Fruit fly (Drosophila melanogaster) whole organism, embryonic: ENCODE results near the gene CG6569.

Experiments
- Atf3 ChIP-seq: fragments of 200-800 bp; sonication (Bioruptor generic); optimal IDR thresholded peaks from 3 replicates; lab custom pipeline; 2016; ENCODE audit warnings: missing biosample characterization, missing genetic modification characterization
- Bgb ChIP-seq: fragments of 200-800 bp; sonication (Bioruptor generic); IDR thresholded peaks from 2 replicates; pipeline ENCODE4 v1.3.6; 2022; ENCODE audit warnings: missing biosample characterization, missing genetic modification characterization; ENCODE audit not compliant: partially characterized antibody
- CG10209 ChIP-seq: fragments of 200-800 bp; sonication (Bioruptor generic); optimal IDR thresholded peaks from 3 replicates; lab custom pipeline; 2017; ENCODE audit warnings: missing biosample characterization, mild to moderate bottlenecking, missing genetic modification characterization, missing genetic modification reagents
- CG10267 ChIP-seq: fragments of 200-800 bp; sonication (Bioruptor generic); optimal IDR thresholded peaks from 2 replicates; lab custom pipeline; 2018; ENCODE audit warnings: missing biosample characterization, mild to moderate bottlenecking, missing genetic modification characterization, moderate library complexity
- CG10321 ChIP-seq: fragments of 200-800 bp; sonication (Bioruptor generic); IDR thresholded peaks from 2 replicates; pipeline ENCODE4 v1.3.6; 2022; ENCODE audit warnings: missing biosample characterization, missing genetic modification characterization
- CG11456 ChIP-seq: fragments of 200-800 bp; sonication (Bioruptor generic); IDR thresholded peaks from 3 replicates; pipeline ENCODE4 v1.3.6; 2022; ENCODE audit warnings: missing biosample characterization, missing genetic modification characterization
- CG12659 ChIP-seq: fragments of 200-800 bp; sonication (Bioruptor generic); optimal IDR thresholded peaks from 3 replicates; lab custom pipeline; 2017; ENCODE audit warnings: mild to moderate bottlenecking, missing biosample characterization, missing genetic modification reagents, missing genetic modification characterization
- CG13287 ChIP-seq: fragments of 200-800 bp; sonication (Bioruptor generic); IDR thresholded peaks from 2 replicates; pipeline ENCODE4 v1.3.6; 2022; ENCODE audit warnings: missing biosample characterization, missing genetic modification characterization; ENCODE audit not compliant: partially characterized antibody
- CG15601 ChIP-seq: fragments of 200-800 bp; sonication (Bioruptor generic); optimal IDR thresholded peaks from 3 replicates; lab custom pipeline; 2019; ENCODE audit warnings: missing biosample characterization, mild to moderate bottlenecking, missing genetic modification characterization, moderate library complexity
- CG8478 ChIP-seq: fragments of >200 bp; optimal IDR thresholded peaks from 2 replicates; lab custom pipeline; 2018
- CG9797 ChIP-seq: fragments of 200-800 bp; sonication (Bioruptor generic); optimal IDR thresholded peaks from 3 replicates; lab custom pipeline; 2018; ENCODE audit warnings: missing biosample characterization, mild to moderate bottlenecking, missing genetic modification characterization
- Camta ChIP-seq: fragments of 200-800 bp; sonication (Bioruptor generic); optimal IDR thresholded peaks from 2 replicates; lab custom pipeline; 2016; ENCODE audit warnings: missing biosample characterization, missing genetic modification characterization
- Drgx ChIP-seq: fragments of 200-800 bp; sonication (Bioruptor generic); IDR thresholded peaks from 2 replicates; pipeline ENCODE4 v1.3.6; 2022; ENCODE audit warnings: missing biosample characterization, missing genetic modification characterization
- HLH4C ChIP-seq: fragments of 200-800 bp; sonication (Bioruptor generic); IDR thresholded peaks from 3 replicates; pipeline ENCODE4 v1.3.6; 2022; ENCODE audit warnings: missing biosample characterization, missing genetic modification characterization; ENCODE audit not compliant: partially characterized antibody
- HmgZ ChIP-seq: fragments of 200-800 bp; sonication (Bioruptor generic); optimal IDR thresholded peaks from 2 replicates; lab custom pipeline; 2018; ENCODE audit warnings: missing biosample characterization, mild to moderate bottlenecking, missing genetic modification characterization
- Hr78 ChIP-seq, 2 experiments: fragments of 200-800 bp in 1 of 2; fragments of >200 bp in 1 of 2; sonication (Bioruptor generic) in 1 of 2; optimal IDR thresholded peaks; 2 replicates each; lab custom pipeline; 2017 to 2019; ENCODE audit warnings: missing biosample characterization in 2 of 2, missing genetic modification characterization in 2 of 2, mild to moderate bottlenecking in 1 of 2, moderate library complexity in 1 of 2
- Lpt ChIP-seq: fragments of >200 bp; optimal IDR thresholded peaks from 2 replicates; lab custom pipeline; 2018; ENCODE audit warnings: missing biosample characterization, missing genetic modification characterization
- MBD-R2 ChIP-seq: fragments of 200-800 bp; sonication (Bioruptor generic); IDR thresholded peaks from 2 replicates; pipeline ENCODE4 v1.3.6; 2022; ENCODE audit warnings: missing biosample characterization, missing genetic modification characterization
- Med ChIP-seq: fragments of 200-800 bp; sonication (Bioruptor generic); peaks from one replicate; lab custom pipeline; 2016; ENCODE audit warnings: missing biosample characterization, missing genetic modification characterization, mild to moderate bottlenecking, inconsistent platforms, moderate library complexity
- Ravus ChIP-seq: fragments of 200-800 bp; sonication (Bioruptor generic); IDR thresholded peaks from 2 replicates; pipeline ENCODE4 v1.3.6; 2022; ENCODE audit warnings: missing biosample characterization, missing genetic modification characterization
- Scr ChIP-seq: fragments of 200-800 bp; sonication (Bioruptor generic); IDR thresholded peaks from 2 replicates; pipeline ENCODE4 v1.3.6; 2022; ENCODE audit warnings: missing biosample characterization, missing genetic modification characterization; ENCODE audit not compliant: partially characterized antibody
- Usf ChIP-seq: fragments of 200-800 bp; sonication (Bioruptor generic); optimal IDR thresholded peaks from 2 replicates; lab custom pipeline; 2017; ENCODE audit warnings: missing genotype, missing biosample characterization, missing genetic modification characterization
- abd-A ChIP-seq: fragments of 200-800 bp; sonication (Bioruptor generic); optimal IDR thresholded peaks from 3 replicates; lab custom pipeline; 2019; ENCODE audit warnings: missing biosample characterization, mild to moderate bottlenecking, missing genetic modification characterization, moderate library complexity
- amos ChIP-seq: fragments of 200-800 bp; sonication (Bioruptor generic); IDR thresholded peaks from 2 replicates; pipeline ENCODE4 v1.3.6; 2022; ENCODE audit warnings: missing biosample characterization, missing genetic modification characterization; ENCODE audit not compliant: partially characterized antibody
- ara ChIP-seq: fragments of 200-800 bp; sonication (Bioruptor generic); IDR thresholded peaks from 2 replicates; pipeline ENCODE4 v1.3.6; 2022; ENCODE audit warnings: missing biosample characterization, missing genetic modification characterization
- cad ChIP-seq: fragments of >200 bp; optimal IDR thresholded peaks from 2 replicates; lab custom pipeline; 2017; ENCODE audit warnings: missing biosample characterization, missing genetic modification characterization
- ci ChIP-seq: fragments of 200-800 bp; sonication (Bioruptor generic); IDR thresholded peaks from 3 replicates; pipeline ENCODE4 v1.3.6; 2022; ENCODE audit warnings: missing biosample characterization, missing genetic modification characterization
- crc ChIP-seq: fragments of 200-800 bp; sonication (Bioruptor generic); optimal IDR thresholded peaks from 2 replicates; lab custom pipeline; 2016; ENCODE audit warnings: missing biosample characterization, missing genetic modification characterization
- ewg ChIP-seq: fragments of 200-800 bp; sonication (Bioruptor generic); optimal IDR thresholded peaks from 3 replicates; lab custom pipeline; 2017; ENCODE audit warnings: mild to moderate bottlenecking, missing biosample characterization, missing genetic modification reagents, missing genetic modification characterization
- exex ChIP-seq: fragments of 200-800 bp; sonication (Bioruptor generic); optimal IDR thresholded peaks from 4 replicates; lab custom pipeline; 2018; ENCODE audit warnings: missing biosample characterization, mild to moderate bottlenecking, missing genetic modification characterization, moderate library complexity
- fu2 ChIP-seq: fragments of 200-800 bp; sonication (Bioruptor generic); optimal IDR thresholded peaks from 2 replicates; lab custom pipeline; 2016; ENCODE audit warnings: missing biosample characterization, missing genetic modification characterization
- gcm ChIP-seq: fragments of 200-800 bp; sonication (Bioruptor generic); optimal IDR thresholded peaks from 2 replicates; lab custom pipeline; 2019; ENCODE audit warnings: missing biosample characterization, mild to moderate bottlenecking, missing genetic modification characterization, moderate library complexity
- grau ChIP-seq: fragments of 200-800 bp; optimal IDR thresholded peaks from 3 replicates; lab custom pipeline; 2019; ENCODE audit warnings: missing biosample characterization, mild to moderate bottlenecking, missing genetic modification characterization, moderate library complexity
- inv ChIP-seq: fragments of 200-800 bp; sonication (Bioruptor generic); IDR thresholded peaks from 2 replicates; pipeline ENCODE4 v1.3.6; 2022; ENCODE audit warnings: missing biosample characterization, missing genetic modification characterization; ENCODE audit not compliant: partially characterized antibody
- jigr1 ChIP-seq: fragments of 200-800 bp; sonication (Bioruptor generic); IDR thresholded peaks from 3 replicates; pipeline ENCODE4 v1.3.6; 2022; ENCODE audit warnings: missing biosample characterization, missing genetic modification characterization
- kay ChIP-seq: fragments of 200-800 bp; sonication (Bioruptor generic); optimal IDR thresholded peaks from 2 replicates; lab custom pipeline; 2016; ENCODE audit warnings: missing biosample characterization, missing genetic modification characterization
- kni ChIP-seq: fragments of 200-800 bp; sonication (Bioruptor generic); optimal IDR thresholded peaks from 3 replicates; lab custom pipeline; 2017; ENCODE audit warnings: mild to moderate bottlenecking, missing biosample characterization, missing genetic modification reagents, missing genetic modification characterization
- mam ChIP-seq: fragments of 200-800 bp; sonication (Bioruptor generic); optimal IDR thresholded peaks from 3 replicates; lab custom pipeline; 2016; ENCODE audit warnings: missing biosample characterization, missing genetic modification characterization
- nerfin-2 ChIP-seq: fragments of 200-800 bp; sonication (Bioruptor generic); IDR thresholded peaks from 2 replicates; pipeline ENCODE4 v1.3.6; 2022; ENCODE audit warnings: missing biosample characterization, missing genetic modification characterization; ENCODE audit not compliant: partially characterized antibody
- nmo ChIP-seq: fragments of 200-800 bp; sonication (Bioruptor generic); optimal IDR thresholded peaks from 2 replicates; lab custom pipeline; 2018; ENCODE audit warnings: missing biosample characterization, mild to moderate bottlenecking, missing genetic modification characterization, moderate library complexity
- prd ChIP-seq, 3 experiments: fragments of >200 bp in 2 of 3; fragments of 200-800 bp in 1 of 3; sonication (Bioruptor generic) in 1 of 3; optimal IDR thresholded peaks in 2 of 3; IDR thresholded peaks in 1 of 3; 2 replicates in 2 of 3; 3 replicates in 1 of 3; pipeline versions ENCODE4 v1.3.6 to Lab custom; 2017 to 2022; ENCODE audit warnings: missing biosample characterization in 1 of 3, missing genetic modification characterization in 1 of 3
- row ChIP-seq: fragments of 200-800 bp; sonication (Bioruptor generic); IDR thresholded peaks from 3 replicates; pipeline ENCODE4 v1.3.6; 2022; ENCODE audit warnings: missing biosample characterization, missing genetic modification characterization
- sens ChIP-seq: fragments of 200-800 bp; sonication (Bioruptor generic); peaks from one replicate; lab custom pipeline; 2016; ENCODE audit warnings: missing biosample characterization, missing genetic modification characterization
- stwl ChIP-seq: fragments of 200-800 bp; sonication (Bioruptor generic); optimal IDR thresholded peaks from 3 replicates; lab custom pipeline; 2018; ENCODE audit warnings: missing biosample characterization, mild to moderate bottlenecking, missing genetic modification characterization, moderate library complexity
- vnd ChIP-seq: fragments of 200-800 bp; sonication (Bioruptor generic); IDR thresholded peaks from 3 replicates; pipeline ENCODE4 v1.3.6; 2022; ENCODE audit warnings: missing biosample characterization, missing genetic modification characterization; ENCODE audit not compliant: partially characterized antibody
- vvl ChIP-seq: fragments of 200-800 bp; sonication (Bioruptor generic); IDR thresholded peaks from 2 replicates; pipeline ENCODE4 v1.3.6; 2022; ENCODE audit warnings: missing biosample characterization, missing genetic modification characterization

Gene CG6569

DNA sequence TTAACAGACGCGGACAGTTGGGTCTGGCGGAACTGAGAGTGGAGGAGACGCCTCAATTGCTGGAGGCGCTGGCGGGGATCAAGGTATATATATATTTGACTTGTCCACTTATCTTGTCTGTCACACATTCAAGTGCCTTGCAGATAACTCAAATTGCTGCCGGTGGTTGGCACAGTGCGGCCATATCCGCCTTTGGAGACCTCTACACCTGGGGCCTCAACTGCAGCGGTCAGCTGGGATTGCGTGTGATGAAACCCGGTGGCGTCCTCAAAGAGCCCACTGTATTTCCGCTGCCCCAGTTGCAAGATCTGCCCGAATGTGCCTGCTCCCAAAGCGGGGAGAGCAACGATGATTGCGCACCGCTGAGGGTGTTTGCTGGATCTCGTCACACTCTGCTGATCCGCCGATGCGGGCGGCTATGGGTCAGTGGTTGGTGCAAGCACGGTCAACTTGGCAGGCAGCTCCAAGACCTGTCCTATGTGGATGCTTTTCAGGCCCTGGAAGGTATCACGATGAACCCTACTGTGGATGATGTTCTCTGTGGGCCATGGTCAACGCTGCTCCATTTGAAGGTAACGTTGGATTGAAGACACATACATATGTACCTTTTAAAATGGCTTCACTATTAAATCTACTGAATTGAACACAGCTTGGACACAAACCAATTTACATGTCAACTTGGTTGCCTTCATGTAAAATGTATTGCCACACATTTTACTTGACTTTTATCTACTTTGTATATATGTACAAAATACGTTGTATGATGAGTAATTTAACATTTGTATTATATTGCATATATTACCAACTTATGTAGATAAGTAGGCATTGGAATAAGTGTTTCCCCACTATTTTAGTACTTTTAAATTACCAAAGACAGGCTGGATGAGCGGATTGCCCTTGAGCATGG lies 21.2 kb upstream of the CG6569 start, which contains the start of gene CG43844 (continued):
- TF ChIP-seq Atf3 (GFP tag; lab: Kevin White, UChicago) (no peak), grau (peak; percentile 50), Scr (GFP tag; lab: Robert Waterston, UW) (peak; percentile 28; the same call in 1 of the 2 replicates), Drgx (GFP tag; lab: Robert Waterston, UW) (peak; percentile 14; the same call in 1 of the 2 replicates), fu2 (no peak), CG12659 (no peak), cad (GFP tag; lab: Kevin White, UChicago) (no peak), HmgZ (tag; lab: Kevin White, UChicago) (peak; percentile 43), CG10267 (peak; percentile 19), Usf (GFP tag; lab: Kevin White, UChicago) (no peak), inv (GFP tag; lab: Robert Waterston, UW) (peak; percentile 52; the same call in 1 of the 2 replicates), Ravus (no peak), abd-A (tag; lab: Kevin White, UChicago) (no peak), MBD-R2 (GFP tag; lab: Robert Waterston, UW) (no peak), CG10209 (GFP tag; lab: Kevin White, UChicago) (no peak), crc (GFP tag; lab: Kevin White, UChicago) (no peak), gcm (peak; percentile 83), ara (0 out of 2 replicates have a peak, but pooled peaks have one; percentile 33), ewg (GFP tag; lab: Kevin White, UChicago) (no peak), sens (GFP tag; lab: Kevin White, UChicago) (peak; percentile 52), CG13287 (GFP tag; lab: Robert Waterston, UW) (peak; percentile 71), Med (peak; percentile 58), kay (GFP tag; lab: Kevin White, UChicago) (peak; percentile 44), CG15601 (tag; lab: Kevin White, UChicago) (peak; percentile 88), nerfin-2 (GFP tag; lab: Robert Waterston, UW) (peak; percentile 53; the same call in 1 of the 2 replicates), exex (tag; lab: Kevin White, UChicago) (peak; percentile 1), vnd (GFP tag; lab: Robert Waterston, UW) (peak; percentile 45; the same call in 1 of the 3 replicates), mam (GFP tag; lab: Kevin White, UChicago) (no peak), HLH4C (GFP tag; lab: Robert Waterston, UW) (peak; percentile 54; the same call in 2 of the 3 replicates), row (no peak), nmo (GFP tag; lab: Kevin White, UChicago) (peak; percentile 13), CG9797 (no peak), Bgb (GFP tag; lab: Robert Waterston, UW) (peak; percentile 85), CG8478 (lab: Kevin White, UChicago) (peak; percentile 69), Hr78 (GFP tag; optimal IDR thresholded peaks at IDR 0.05; lab: Kevin White, UChicago) (peak in 1 of 2 experiments; percentile 65), kni (GFP tag; lab: Kevin White, UChicago) (no peak), ci (GFP tag; lab: Robert Waterston, UW) (0 out of 3 replicates have a peak, but pooled peaks have one; percentile 42), jigr1 (no peak), Camta (GFP tag; lab: Kevin White, UChicago) (no peak), Lpt (GFP tag; lab: Kevin White, UChicago) (no peak), vvl (GFP tag; lab: Robert Waterston, UW) (peak; percentile 62; the same call in 1 of the 2 replicates), CG10321 (GFP tag; lab: Robert Waterston, UW) (no peak), prd (optimal IDR thresholded peaks at IDR 0.05; lab: Kevin White, UChicago) (no peak), prd (GFP tag; IDR thresholded peaks at IDR 0.05; lab: Robert Waterston, UW) (no peak), amos (GFP tag; lab: Robert Waterston, UW) (peak; percentile 74), stwl (tag; lab: Kevin White, UChicago) (peak; percentile 76), CG11456 (GFP tag; lab: Robert Waterston, UW) (0 out of 3 replicates have a peak, but pooled peaks have one; percentile 47)
